Worm (Caenorhabditis elegans): Measurements from ENCODE around the gene gpx-6.

- TF ChIP-seq flt-1 (GFP tag; IDR thresholded peaks at IDR 0.05) (no peak), T22C8.4 (GFP tag; IDR thresholded peaks at IDR 0.05) (no peak), tab-1 (GFP tag; IDR thresholded peaks at IDR 0.05) (no peak)
These were observed 48.4 kb upstream of the gpx-6 start for ce11 chrIV:8173610-8174009.

Measured in whole organism, midembryonic.